Fruit fly (Drosophila melanogaster) whole organism, prepupa: Measurements from ENCODE around the gene pim.

Experiments
- Hr39 ChIP-seq: fragments of 200-800 bp; sonication (Bioruptor generic); optimal IDR thresholded peaks from 2 replicates; lab custom pipeline; 2016; ENCODE audit warnings: missing biosample characterization, missing genetic modification characterization
- pdm3 ChIP-seq: fragments of 200-800 bp; sonication (Bioruptor generic); optimal IDR thresholded peaks from 3 replicates; lab custom pipeline; 2016; ENCODE audit warnings: missing biosample characterization, missing genetic modification characterization
- vri ChIP-seq: fragments of 200-800 bp; sonication (Bioruptor generic); optimal IDR thresholded peaks from 3 replicates; lab custom pipeline; 2016; ENCODE audit warnings: missing biosample characterization, mild to moderate bottlenecking, missing genetic modification characterization

dm6 chr2L:10387869-10388726 lies 25.3 kb downstream of the pim start, which contains the start of gene da:
- TF ChIP-seq pdm3 (GFP tag; lab: Kevin White, UChicago) (peak; percentile 73), Hr39 (GFP tag; lab: Kevin White, UChicago) (peak; percentile 63), vri (peak; percentile 45)
